Fruit fly (Drosophila melanogaster): ENCODE results near the gene CG8031.

CG8031 gene

DNA sequence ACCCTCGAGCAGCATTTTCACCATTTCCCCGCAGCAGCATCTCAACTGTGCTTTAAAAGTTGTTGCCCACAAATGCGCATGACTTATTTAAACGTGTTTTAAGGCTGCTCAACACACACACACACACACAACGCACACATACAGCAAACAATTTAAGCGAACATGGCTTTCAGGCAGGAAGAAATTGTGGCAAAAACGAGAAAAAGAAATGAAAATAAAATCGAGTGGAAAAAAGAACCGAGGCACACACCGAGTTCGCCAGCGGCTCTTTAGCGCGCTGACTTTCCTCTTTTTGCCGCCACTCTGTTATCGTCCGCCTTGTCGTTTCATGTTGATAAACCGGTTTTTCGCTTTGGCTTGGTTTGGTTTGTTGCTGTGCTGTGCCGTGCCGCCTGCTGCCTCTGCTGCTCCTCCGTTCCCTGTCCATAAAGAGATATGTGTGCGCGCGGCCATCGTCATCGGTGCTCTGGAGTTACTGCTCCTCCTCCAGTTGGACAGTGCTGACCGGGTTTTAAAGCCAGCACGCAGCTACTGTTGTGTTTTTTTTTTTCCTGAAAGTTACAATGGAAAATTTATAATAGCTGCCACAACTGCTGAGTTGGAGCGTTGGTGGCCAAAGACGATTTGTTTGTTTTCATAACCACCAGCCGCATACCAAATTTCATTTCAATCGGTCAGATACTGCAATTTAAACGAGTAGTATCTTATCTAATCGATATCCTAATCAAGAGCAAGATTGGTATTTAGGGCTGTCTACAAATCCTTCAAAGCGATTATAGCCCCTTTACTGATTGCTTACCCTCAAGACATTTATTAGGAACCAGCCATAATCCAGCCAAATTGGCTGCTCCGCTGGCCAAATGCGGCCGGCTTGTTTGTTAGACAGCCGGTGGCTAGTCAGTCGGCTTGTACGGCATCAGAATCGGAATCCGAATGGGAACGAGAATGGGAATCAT, 5.0 kb upstream of the CG8031 start (continued):
- TF ChIP-seq CG11695 (GFP tag; IDR thresholded peaks at IDR 0.05) (no peak), CG3838 (GFP tag; optimal IDR thresholded peaks at IDR 0.05) (peak; percentile 3), CG14965 (GFP tag; optimal IDR thresholded peaks at IDR 0.05; ENCODE audit: borderline replicate concordance) (no peak), Bteb2 (GFP tag; optimal IDR thresholded peaks at IDR 0.05) (no peak), nau (GFP tag; optimal IDR thresholded peaks at IDR 0.05) (no peak), Fer2 (tag; optimal IDR thresholded peaks at IDR 0.05) (no peak), kni (GFP tag; optimal IDR thresholded peaks at IDR 0.05) (peak; percentile 56), CG15601 (tag; optimal IDR thresholded peaks at IDR 0.05) (no peak), CG33557 (GFP tag; optimal IDR thresholded peaks at IDR 0.05) (no peak), dm (GFP tag; optimal IDR thresholded peaks at IDR 0.05) (no peak), slp2 (GFP tag; optimal IDR thresholded peaks at IDR 0.05) (no peak), Atf6 (GFP tag; IDR thresholded peaks at IDR 0.05) (no peak), CG2712 (tag; optimal IDR thresholded peaks at IDR 0.05) (peak; percentile 18), Dad (GFP tag; optimal IDR thresholded peaks at IDR 0.05) (no peak), chinmo (GFP tag; IDR thresholded peaks at IDR 0.05; ENCODE audit: partially characterized antibody) (peak; percentile 64; the same call in 2 of the 4 replicates), HLH3B (GFP tag; IDR thresholded peaks at IDR 0.05) (no peak), Optix (GFP tag; IDR thresholded peaks at IDR 0.05) (no peak), Xrp1 (GFP tag; IDR thresholded peaks at IDR 0.05) (no peak), Neu2 (GFP tag; optimal IDR thresholded peaks at IDR 0.05; ENCODE audit: borderline replicate concordance) (no peak), CG17568 (GFP tag; optimal IDR thresholded peaks at IDR 0.05) (no peak), CG11696 (GFP tag; IDR thresholded peaks at IDR 0.05) (no peak), CG16863 (GFP tag; optimal IDR thresholded peaks at IDR 0.05) (no peak), shn (GFP tag; optimal IDR thresholded peaks at IDR 0.05) (peak; percentile 47), ato (GFP tag; IDR thresholded peaks at IDR 0.05; ENCODE audit: partially characterized antibody) (no peak), CG6689 (GFP tag; IDR thresholded peaks at IDR 0.05) (no peak), CG1603 (tag; optimal IDR thresholded peaks at IDR 0.05) (no peak), sens (GFP tag) (peak; percentile 89), CG14710 (tag; optimal IDR thresholded peaks at IDR 0.05) (no peak), CG14860 (GFP tag; IDR thresholded peaks at IDR 0.05; ENCODE audit: partially characterized antibody) (no peak), fu2 (GFP tag; optimal IDR thresholded peaks at IDR 0.05) (no peak), knrl (GFP tag; IDR thresholded peaks at IDR 0.05; ENCODE audit: partially characterized antibody) (no peak), CG6683 (GFP tag; optimal IDR thresholded peaks at IDR 0.05) (no peak), Ptx1 (GFP tag; IDR thresholded peaks at IDR 0.05) (no peak), Pdp1 (GFP tag; optimal IDR thresholded peaks at IDR 0.05) (peak; percentile 16 to 46), CG34376 (GFP tag; optimal IDR thresholded peaks at IDR 0.05) (peak; percentile 34), CG10979 (tag; optimal IDR thresholded peaks at IDR 0.05) (no peak), pzg (GFP tag; optimal IDR thresholded peaks at IDR 0.05) (no peak), CG4282 (GFP tag; optimal IDR thresholded peaks at IDR 0.05) (no peak), Usf (GFP tag; optimal IDR thresholded peaks at IDR 0.05) (no peak), CG12769 (tag; optimal IDR thresholded peaks at IDR 0.05) (peak; percentile 85), row (GFP tag; IDR thresholded peaks at IDR 0.05) (peak; percentile 73), CG13123 (GFP tag; optimal IDR thresholded peaks at IDR 0.05) (no peak), wek (GFP tag; optimal IDR thresholded peaks at IDR 0.05) (no peak), CG7271 (tag; optimal IDR thresholded peaks at IDR 0.05) (no peak), CG3065 (GFP tag; optimal IDR thresholded peaks at IDR 0.05) (no peak), CG17186 (GFP tag; optimal IDR thresholded peaks at IDR 0.05) (no peak), CG9727 (GFP tag; optimal IDR thresholded peaks at IDR 0.05) (no peak), Tbp (GFP tag; optimal IDR thresholded peaks at IDR 0.05) (peak; percentile 30)
